Fruit fly (Drosophila melanogaster) whole organism, prepupa: ENCODE measurements around the gene CG12241.

ENCODE experiments used
- Blimp-1 ChIP-seq: fragments of 200-800 bp; sonication (Bioruptor generic); optimal IDR thresholded peaks from 3 replicates; lab custom pipeline; 2017; ENCODE audit warnings: missing biosample characterization, missing genetic modification characterization, mild to moderate bottlenecking, moderate library complexity, missing genetic modification reagents
- CG10631 ChIP-seq: fragments of 200-800 bp; sonication (Bioruptor generic); optimal IDR thresholded peaks from 2 replicates; lab custom pipeline; 2016; ENCODE audit warnings: missing biosample characterization, missing genetic modification characterization
- CG10669 ChIP-seq: fragments of 200-800 bp; sonication (Bioruptor generic); optimal IDR thresholded peaks from 3 replicates; lab custom pipeline; 2018; ENCODE audit warnings: missing biosample characterization, mild to moderate bottlenecking, missing genetic modification characterization, moderate library complexity
- CG11294 ChIP-seq: fragments of 200-800 bp; sonication (Bioruptor generic); IDR thresholded peaks from 2 replicates; pipeline ENCODE4 v1.3.6; 2022; ENCODE audit warnings: missing biosample characterization, missing genetic modification characterization
- CG11762 ChIP-seq: fragments of 200-800 bp; sonication (Bioruptor generic); optimal IDR thresholded peaks from 3 replicates; lab custom pipeline; 2016; ENCODE audit warnings: missing biosample characterization, missing genetic modification characterization; ENCODE audit not compliant: insufficient read depth
- CG11902 ChIP-seq: fragments of 200-800 bp; sonication (Bioruptor generic); optimal IDR thresholded peaks from 3 replicates; lab custom pipeline; 2016; ENCODE audit warnings: missing biosample characterization, missing genetic modification characterization
- CG15336 ChIP-seq: fragments of 200-800 bp; sonication (Bioruptor generic); IDR thresholded peaks from 2 replicates; pipeline ENCODE4 v1.3.6; 2022; ENCODE audit warnings: missing biosample characterization, missing genetic modification characterization
- CG16779 ChIP-seq: fragments of 200-800 bp; sonication (Bioruptor generic); optimal IDR thresholded peaks from 3 replicates; lab custom pipeline; 2017; ENCODE audit warnings: missing biosample characterization, mild to moderate bottlenecking, missing genetic modification characterization
- CG3032 ChIP-seq: fragments of 200-800 bp; optimal IDR thresholded peaks from 2 replicates; lab custom pipeline; 2019; ENCODE audit warnings: missing biosample characterization, mild to moderate bottlenecking, missing genetic modification characterization, moderate library complexity
- CG31627 ChIP-seq: fragments of 200-800 bp; sonication (Bioruptor generic); optimal IDR thresholded peaks from 3 replicates; lab custom pipeline; 2016; ENCODE audit warnings: missing biosample characterization, missing genetic modification characterization
- CG4318 ChIP-seq: fragments of 200-800 bp; sonication (Bioruptor generic); optimal IDR thresholded peaks from 3 replicates; lab custom pipeline; 2017; ENCODE audit warnings: missing biosample characterization, mild to moderate bottlenecking, missing genetic modification characterization
- CG6163 ChIP-seq: fragments of 200-800 bp; sonication (Bioruptor generic); IDR thresholded peaks from 3 replicates; pipeline ENCODE4 v1.3.6; 2022; ENCODE audit warnings: missing biosample characterization, missing genetic modification characterization
- CG6792 ChIP-seq: fragments of 200-800 bp; sonication (Bioruptor generic); optimal IDR thresholded peaks from 3 replicates; lab custom pipeline; 2016; ENCODE audit warnings: missing biosample characterization, missing genetic modification characterization
- CG6808 ChIP-seq: fragments of 200-800 bp; sonication (Bioruptor generic); optimal IDR thresholded peaks from 3 replicates; lab custom pipeline; 2017; ENCODE audit warnings: missing biosample characterization, missing genetic modification characterization, mild to moderate bottlenecking, moderate library complexity, missing genetic modification reagents
- CG6854 ChIP-seq: fragments of 200-800 bp; sonication (Bioruptor generic); optimal IDR thresholded peaks from 2 replicates; lab custom pipeline; 2017; ENCODE audit warnings: missing biosample characterization, mild to moderate bottlenecking, missing genetic modification characterization
- CG8119 ChIP-seq: fragments of 200-800 bp; sonication (Bioruptor generic); IDR thresholded peaks from 3 replicates; pipeline ENCODE4 v1.3.6; 2022; ENCODE audit warnings: missing biosample characterization, missing genetic modification characterization
- CG8319 ChIP-seq: fragments of 200-800 bp; sonication (Bioruptor generic); optimal IDR thresholded peaks from 3 replicates; lab custom pipeline; 2016; ENCODE audit warnings: missing biosample characterization, missing genetic modification characterization
- Eip75B ChIP-seq: fragments of 200-800 bp; sonication (Bioruptor generic); optimal IDR thresholded peaks from 3 replicates; lab custom pipeline; 2016; ENCODE audit warnings: missing biosample characterization, missing genetic modification characterization
- Eip78C ChIP-seq: fragments of 200-800 bp; sonication (Bioruptor generic); peaks from one replicate; lab custom pipeline; 2016; ENCODE audit warnings: missing biosample characterization, missing genetic modification characterization
- Eip93F ChIP-seq: fragments of 200-800 bp; sonication (Bioruptor generic); optimal IDR thresholded peaks from 2 replicates; lab custom pipeline; 2016; ENCODE audit warnings: missing biosample characterization, mild to moderate bottlenecking, missing genetic modification characterization
- Ets21C ChIP-seq: fragments of 200-800 bp; sonication (Bioruptor generic); optimal IDR thresholded peaks from 3 replicates; lab custom pipeline; 2016; ENCODE audit warnings: missing biosample characterization, missing genetic modification characterization
- Gug ChIP-seq: fragments of 200-800 bp; sonication (Bioruptor generic); IDR thresholded peaks from 2 replicates; pipeline ENCODE4 v1.3.6; 2022; ENCODE audit warnings: missing biosample characterization, missing genetic modification characterization
- Hr38 ChIP-seq: sonication (Bioruptor generic); optimal IDR thresholded peaks from 2 replicates; lab custom pipeline; 2016; ENCODE audit warnings: missing biosample characterization, missing genetic modification characterization
- Hr39 ChIP-seq: fragments of 200-800 bp; sonication (Bioruptor generic); optimal IDR thresholded peaks from 2 replicates; lab custom pipeline; 2016; ENCODE audit warnings: missing biosample characterization, missing genetic modification characterization
- Hr4 ChIP-seq: fragments of 200-800 bp; sonication (Bioruptor generic); optimal IDR thresholded peaks from 3 replicates; lab custom pipeline; 2016; ENCODE audit warnings: missing biosample characterization, missing genetic modification characterization
- Lpt ChIP-seq: fragments of 200-800 bp; sonication (Bioruptor generic); optimal IDR thresholded peaks from 3 replicates; lab custom pipeline; 2016; ENCODE audit warnings: missing biosample characterization, missing genetic modification characterization
- Met ChIP-seq: fragments of 200-800 bp; sonication (Bioruptor generic); optimal IDR thresholded peaks from 3 replicates; lab custom pipeline; 2016; ENCODE audit warnings: missing biosample characterization, missing genetic modification characterization
- OdsH ChIP-seq: fragments of 200-800 bp; sonication (Bioruptor generic); optimal IDR thresholded peaks from 3 replicates; lab custom pipeline; 2016; ENCODE audit warnings: missing biosample characterization, missing genetic modification characterization
- Sox102F ChIP-seq: fragments of 200-800 bp; sonication (Bioruptor generic); optimal IDR thresholded peaks from 2 replicates; lab custom pipeline; 2016; ENCODE audit warnings: missing biosample characterization, mild to moderate bottlenecking, missing genetic modification characterization
- Sox14 ChIP-seq: fragments of 200-800 bp; sonication (Bioruptor generic); optimal IDR thresholded peaks from 3 replicates; lab custom pipeline; 2016; ENCODE audit warnings: missing biosample characterization, missing genetic modification characterization
- Sox15 ChIP-seq: fragments of 200-800 bp; sonication (Bioruptor generic); optimal IDR thresholded peaks from 3 replicates; lab custom pipeline; 2016; ENCODE audit warnings: missing biosample characterization, missing genetic modification characterization
- acj6 ChIP-seq: fragments of 200-800 bp; sonication (Bioruptor generic); optimal IDR thresholded peaks from 3 replicates; lab custom pipeline; 2016; ENCODE audit warnings: missing biosample characterization, missing genetic modification characterization
- cyc ChIP-seq: fragments of 200-800 bp; sonication (Bioruptor generic); optimal IDR thresholded peaks from 3 replicates; lab custom pipeline; 2016; ENCODE audit warnings: missing biosample characterization, missing genetic modification characterization
- dac ChIP-seq: fragments of 200-800 bp; sonication (Bioruptor generic); optimal IDR thresholded peaks from 2 replicates; lab custom pipeline; 2017; ENCODE audit warnings: missing biosample characterization, mild to moderate bottlenecking, missing genetic modification characterization
- dsx ChIP-seq: fragments of 200-800 bp; optimal IDR thresholded peaks from 3 replicates; lab custom pipeline; 2019; ENCODE audit warnings: missing biosample characterization, mild to moderate bottlenecking, missing genetic modification characterization, moderate library complexity; ENCODE audit not compliant: poor library complexity, severe bottlenecking
- eg ChIP-seq: fragments of 200-800 bp; sonication (Bioruptor generic); IDR thresholded peaks from 3 replicates; pipeline ENCODE4 v1.3.6; 2022; ENCODE audit warnings: missing biosample characterization, missing genetic modification characterization
- esn ChIP-seq: fragments of 200-800 bp; sonication (Bioruptor generic); optimal IDR thresholded peaks from 2 replicates; lab custom pipeline; 2016; ENCODE audit warnings: missing biosample characterization, mild to moderate bottlenecking, missing genetic modification characterization, moderate library complexity
- fd59A ChIP-seq: fragments of 200-800 bp; sonication (Bioruptor generic); optimal IDR thresholded peaks from 2 replicates; lab custom pipeline; 2017; ENCODE audit warnings: missing biosample characterization, mild to moderate bottlenecking, missing genetic modification characterization, missing genetic modification reagents
- lz ChIP-seq: fragments of 200-800 bp; sonication (Bioruptor generic); optimal IDR thresholded peaks from 3 replicates; lab custom pipeline; 2016; ENCODE audit warnings: missing biosample characterization, missing genetic modification characterization
- net ChIP-seq: fragments of 200-800 bp; sonication (Bioruptor generic); optimal IDR thresholded peaks from 3 replicates; lab custom pipeline; 2016; ENCODE audit warnings: missing biosample characterization, missing genetic modification characterization
- pdm3 ChIP-seq: fragments of 200-800 bp; sonication (Bioruptor generic); optimal IDR thresholded peaks from 3 replicates; lab custom pipeline; 2016; ENCODE audit warnings: missing biosample characterization, missing genetic modification characterization
- salr ChIP-seq, 2 experiments: fragments of 200-800 bp; sonication (Bioruptor generic); optimal IDR thresholded peaks; 3 replicates each; lab custom pipeline; 2016 to 2018; ENCODE audit warnings: missing biosample characterization in 2 of 2, missing genetic modification characterization in 2 of 2, mild to moderate bottlenecking in 1 of 2
- spab ChIP-seq: fragments of 200-800 bp; sonication (Bioruptor generic); optimal IDR thresholded peaks from 2 replicates; lab custom pipeline; 2017; ENCODE audit warnings: missing biosample characterization, mild to moderate bottlenecking, missing genetic modification characterization, missing genetic modification reagents
- ss ChIP-seq, 2 experiments: fragments of 200-800 bp; sonication (Bioruptor generic); optimal IDR thresholded peaks; 2 replicates in 1 of 2; 3 replicates in 1 of 2; lab custom pipeline; 2017 to 2018; ENCODE audit warnings: mild to moderate bottlenecking in 2 of 2, missing biosample characterization in 2 of 2, missing genetic modification characterization in 2 of 2, moderate library complexity in 1 of 2
- svp ChIP-seq: fragments of 200-800 bp; sonication (Bioruptor generic); peaks from one replicate; lab custom pipeline; 2016; ENCODE audit warnings: missing biosample characterization, missing genetic modification characterization

Gene CG12241

dm6 chr3R:15231635-15232138, 12.6 kb downstream of the CG12241 start:
- TF ChIP-seq CG8319 (no peak), CG6792 (GFP tag; lab: Kevin White, UChicago) (no peak), CG10669 (no peak), pdm3 (GFP tag; lab: Kevin White, UChicago) (no peak), Sox14 (GFP tag; lab: Kevin White, UChicago) (no peak), CG4318 (GFP tag; lab: Kevin White, UChicago) (no peak), CG15336 (GFP tag; lab: Robert Waterston, UW) (no peak), eg (GFP tag; lab: Robert Waterston, UW) (no peak), esn (GFP tag; lab: Kevin White, UChicago) (no peak), Ets21C (GFP tag; lab: Kevin White, UChicago) (no peak), Hr39 (GFP tag; lab: Kevin White, UChicago) (no peak), acj6 (no peak), lz (no peak), Eip78C (GFP tag; lab: Kevin White, UChicago) (no peak), Sox15 (GFP tag; lab: Kevin White, UChicago) (no peak), CG31627 (no peak), Hr4 (GFP tag; lab: Kevin White, UChicago) (no peak), OdsH (no peak), Blimp-1 (GFP tag; lab: Kevin White, UChicago) (no peak), spab (GFP tag; lab: Kevin White, UChicago) (no peak)

- TF ChIP-seq Hr4 (GFP tag; lab: Kevin White, UChicago): peak; percentile 76
- peak; percentile 81 for TF ChIP-seq eg (GFP tag; lab: Robert Waterston, UW)
- no peak for TF ChIP-seq Sox102F (GFP tag; lab: Kevin White, UChicago)
- TF ChIP-seq CG6808 (GFP tag; lab: Kevin White, UChicago): no peak
- TF ChIP-seq CG31627: peak; percentile 87
- no peak for TF ChIP-seq ss (GFP tag; optimal IDR thresholded peaks at IDR 0.05; lab: Kevin White, UChicago)
- peak; percentile 71 for TF ChIP-seq svp (GFP tag; lab: Kevin White, UChicago)
- peak; percentile 71 for TF ChIP-seq esn (GFP tag; lab: Kevin White, UChicago)
- TF ChIP-seq Sox14 (GFP tag; lab: Kevin White, UChicago): no peak
- TF ChIP-seq dsx (GFP tag; lab: Kevin White, UChicago): peak; percentile 38
- TF ChIP-seq CG3032 (tag; lab: Kevin White, UChicago): peak; percentile 85
- peak; percentile 88 for TF ChIP-seq Hr39 (GFP tag; lab: Kevin White, UChicago)
- peak; percentile 53 for TF ChIP-seq CG8119 (GFP tag; lab: Robert Waterston, UW)
- peak; percentile 33 for TF ChIP-seq dac (GFP tag; lab: Kevin White, UChicago)
- peak; percentile 80 for TF ChIP-seq cyc
- TF ChIP-seq Eip75B (GFP tag; lab: Kevin White, UChicago): no peak
- TF ChIP-seq CG15336 (GFP tag; lab: Robert Waterston, UW): no peak
- peak; percentile 42 for TF ChIP-seq fd59A (GFP tag; lab: Kevin White, UChicago)
- peak; percentile 81 for TF ChIP-seq Ets21C (GFP tag; lab: Kevin White, UChicago)
- peak; percentile 67 for TF ChIP-seq CG11294 (GFP tag; lab: Robert Waterston, UW)
- peak; percentile 31 for TF ChIP-seq CG11762 (GFP tag; lab: Kevin White, UChicago)
- peak; percentile 21 for TF ChIP-seq CG8319
- peak; percentile 66 for TF ChIP-seq Eip93F (GFP tag; lab: Kevin White, UChicago)
- peak; percentile 82 for TF ChIP-seq CG10631 (GFP tag; lab: Kevin White, UChicago)
- peak; percentile 73 for TF ChIP-seq CG4318 (GFP tag; lab: Kevin White, UChicago)
- TF ChIP-seq Blimp-1 (GFP tag; lab: Kevin White, UChicago): peak; percentile 1
- TF ChIP-seq OdsH: no peak
- TF ChIP-seq Gug: peak; percentile 72
- peak; percentile 74 for TF ChIP-seq lz
- TF ChIP-seq Lpt (GFP tag; lab: Kevin White, UChicago): no peak
- TF ChIP-seq Eip78C (GFP tag; lab: Kevin White, UChicago): no peak
- peak in 1 of 2 experiments; percentile 60 for TF ChIP-seq salr (GFP tag; optimal IDR thresholded peaks at IDR 0.05; lab: Kevin White, UChicago)
- peak; percentile 6 for TF ChIP-seq CG16779
- no peak for TF ChIP-seq Hr38
- peak; percentile 26 for TF ChIP-seq CG6854 (GFP tag; lab: Kevin White, UChicago)
- TF ChIP-seq Sox15 (GFP tag; lab: Kevin White, UChicago): peak; percentile 81
- no peak for TF ChIP-seq net (GFP tag; lab: Kevin White, UChicago)
- peak; percentile 76 for TF ChIP-seq CG11902 (GFP tag; lab: Kevin White, UChicago)
- no peak for TF ChIP-seq Met
- peak; percentile 46 for TF ChIP-seq CG6792 (GFP tag; lab: Kevin White, UChicago)
- peak; percentile 75; the same call in 2 of the 3 replicates for TF ChIP-seq CG6163 (GFP tag; lab: Robert Waterston, UW)
Measured at dm6 chr3R:15242186-15243045, 23.4 kb downstream of the CG12241 start, which contains the start of the genes tefu and Hsc70-4. TSS of gene tefu (minus strand) at chr3R:15242236. TSS of gene Hsc70-4 (plus strand) at chr3R:15242687.
